Fruit fly (Drosophila melanogaster) whole organism, embryonic: ENCODE data around the gene CG3434.

Source experiments
- ATbp ChIP-seq: fragments of 200-800 bp; sonication (Bioruptor generic); optimal IDR thresholded peaks from 2 replicates; lab custom pipeline; 2017; ENCODE audit warnings: missing biosample characterization, mild to moderate bottlenecking, missing genetic modification characterization, missing genetic modification reagents
- Adf1 ChIP-seq: fragments of 200-800 bp; sonication (Bioruptor generic); IDR thresholded peaks from 2 replicates; pipeline ENCODE4 v1.3.6; 2022; ENCODE audit warnings: missing biosample characterization, missing genetic modification characterization
- Antp ChIP-seq: fragments of 200-800 bp; sonication (Bioruptor generic); optimal IDR thresholded peaks from 3 replicates; lab custom pipeline; 2016; ENCODE audit warnings: missing biosample characterization, missing genetic modification characterization
- CG10565 ChIP-seq: fragments of 200-800 bp; sonication (Bioruptor generic); optimal IDR thresholded peaks from 3 replicates; lab custom pipeline; 2016; ENCODE audit warnings: missing biosample characterization, mild to moderate bottlenecking, missing genetic modification characterization
- CG13424 ChIP-seq: fragments of 200-800 bp; sonication (Bioruptor generic); optimal IDR thresholded peaks from 2 replicates; lab custom pipeline; 2019; ENCODE audit warnings: missing biosample characterization, mild to moderate bottlenecking, missing genetic modification characterization, moderate library complexity
- CG13624 ChIP-seq: fragments of 200-800 bp; sonication (Bioruptor generic); optimal IDR thresholded peaks from 2 replicates; lab custom pipeline; 2016; ENCODE audit warnings: missing biosample characterization, missing genetic modification characterization
- CG14050 ChIP-seq: fragments of 200-800 bp; sonication (Bioruptor generic); IDR thresholded peaks from 3 replicates; pipeline ENCODE4 v1.3.6; 2022; ENCODE audit warnings: missing biosample characterization, missing genetic modification characterization
- CG14710 ChIP-seq: fragments of 200-800 bp; sonication (Bioruptor generic); optimal IDR thresholded peaks from 3 replicates; lab custom pipeline; 2019; ENCODE audit warnings: missing biosample characterization, mild to moderate bottlenecking, missing genetic modification characterization, moderate library complexity
- CG14965 ChIP-seq: fragments of 200-800 bp; sonication (Bioruptor generic); optimal IDR thresholded peaks from 2 replicates; lab custom pipeline; 2016; ENCODE audit warnings: missing biosample characterization, missing genetic modification characterization, borderline replicate concordance
- CG15011 ChIP-seq: fragments of 200-800 bp; sonication (Bioruptor generic); optimal IDR thresholded peaks from 3 replicates; lab custom pipeline; 2018; ENCODE audit warnings: missing biosample characterization, mild to moderate bottlenecking, missing genetic modification characterization
- CG15601 ChIP-seq: fragments of 200-800 bp; sonication (Bioruptor generic); optimal IDR thresholded peaks from 3 replicates; lab custom pipeline; 2019; ENCODE audit warnings: missing biosample characterization, mild to moderate bottlenecking, missing genetic modification characterization, moderate library complexity
- CG18764 ChIP-seq: fragments of 200-800 bp; sonication (Bioruptor generic); optimal IDR thresholded peaks from 3 replicates; lab custom pipeline; 2016; ENCODE audit warnings: missing biosample characterization, missing genetic modification characterization
- CG30020 ChIP-seq: fragments of 200-800 bp; optimal IDR thresholded peaks from 2 replicates; lab custom pipeline; 2019; ENCODE audit warnings: missing biosample characterization, mild to moderate bottlenecking, missing genetic modification characterization, moderate library complexity
- CG30431 ChIP-seq: fragments of 200-800 bp; sonication (Bioruptor generic); optimal IDR thresholded peaks from 2 replicates; lab custom pipeline; 2017; ENCODE audit warnings: missing biosample characterization, missing genetic modification characterization
- CG3065 ChIP-seq: fragments of 200-800 bp; sonication (Bioruptor generic); optimal IDR thresholded peaks from 2 replicates; lab custom pipeline; 2016; ENCODE audit warnings: missing biosample characterization, missing genetic modification characterization
- CG31224 ChIP-seq: fragments of 200-800 bp; sonication (Bioruptor generic); IDR thresholded peaks from 2 replicates; pipeline ENCODE4 v1.3.6; 2022; ENCODE audit warnings: missing biosample characterization, missing genetic modification characterization
- CG3163 ChIP-seq: fragments of 200-800 bp; sonication (Bioruptor generic); optimal IDR thresholded peaks from 3 replicates; lab custom pipeline; 2016; ENCODE audit warnings: missing biosample characterization, missing genetic modification characterization
- CG34422 ChIP-seq: fragments of 200-800 bp; sonication (Bioruptor generic); IDR thresholded peaks from 3 replicates; pipeline ENCODE4 v1.3.6; 2022; ENCODE audit warnings: missing biosample characterization, missing genetic modification characterization
- CG3838 ChIP-seq: fragments of 200-800 bp; sonication (Bioruptor generic); optimal IDR thresholded peaks from 3 replicates; lab custom pipeline; 2016; ENCODE audit warnings: missing biosample characterization, missing genetic modification characterization
- CG4328 ChIP-seq: fragments of 200-800 bp; sonication (Bioruptor generic); optimal IDR thresholded peaks from 3 replicates; lab custom pipeline; 2017; ENCODE audit warnings: missing biosample characterization, missing genetic modification reagents, missing genetic modification characterization
- CG4854 ChIP-seq: fragments of 200-800 bp; sonication (Bioruptor generic); optimal IDR thresholded peaks from 2 replicates; lab custom pipeline; 2016; ENCODE audit warnings: missing biosample characterization, missing genetic modification characterization, inconsistent platforms
- CG6175 ChIP-seq: fragments of 200-800 bp; sonication (Bioruptor generic); IDR thresholded peaks from 3 replicates; pipeline ENCODE4 v1.3.6; 2022; ENCODE audit warnings: missing biosample characterization, missing genetic modification characterization
- CG6683 ChIP-seq: fragments of 200-800 bp; sonication (Bioruptor generic); optimal IDR thresholded peaks from 2 replicates; lab custom pipeline; 2017; ENCODE audit warnings: missing biosample characterization, mild to moderate bottlenecking, missing genetic modification characterization, missing genetic modification reagents
- CG7786 ChIP-seq: fragments of 200-800 bp; sonication (Bioruptor generic); optimal IDR thresholded peaks from 2 replicates; lab custom pipeline; 2016; ENCODE audit warnings: missing biosample characterization, missing genetic modification characterization
- CG9609 ChIP-seq: fragments of 200-800 bp; sonication (Bioruptor generic); optimal IDR thresholded peaks from 3 replicates; lab custom pipeline; 2016; ENCODE audit warnings: missing biosample characterization, missing genetic modification characterization
- Dll ChIP-seq: fragments of 200-800 bp; sonication (Bioruptor generic); IDR thresholded peaks from 4 replicates; pipeline ENCODE4 v1.3.6; 2022; ENCODE audit warnings: missing biosample characterization, missing genetic modification characterization; ENCODE audit not compliant: partially characterized antibody
- Kr ChIP-seq: fragments of 200-800 bp; sonication (Bioruptor generic); optimal IDR thresholded peaks from 2 replicates; lab custom pipeline; 2017; ENCODE audit warnings: missing biosample characterization, mild to moderate bottlenecking, missing genetic modification characterization
- Max ChIP-seq: fragments of 200-800 bp; sonication (Bioruptor generic); optimal IDR thresholded peaks from 2 replicates; lab custom pipeline; 2016; ENCODE audit warnings: missing biosample characterization, mild to moderate bottlenecking, missing genetic modification characterization
- NC2α ChIP-seq: fragments of 200-800 bp; sonication (Bioruptor generic); optimal IDR thresholded peaks from 2 replicates; lab custom pipeline; 2016; ENCODE audit warnings: missing biosample characterization, missing genetic modification characterization
- Ptx1 ChIP-seq: fragments of 200-800 bp; sonication (Bioruptor generic); IDR thresholded peaks from 2 replicates; pipeline ENCODE4 v1.3.6; 2022; ENCODE audit warnings: missing biosample characterization, missing genetic modification characterization
- Usf ChIP-seq: fragments of 200-800 bp; sonication (Bioruptor generic); optimal IDR thresholded peaks from 2 replicates; lab custom pipeline; 2017; ENCODE audit warnings: missing genotype, missing biosample characterization, missing genetic modification characterization
- ab ChIP-seq: fragments of 200-800 bp; sonication (Bioruptor generic); optimal IDR thresholded peaks from 2 replicates; lab custom pipeline; 2016; ENCODE audit warnings: missing biosample characterization, missing genetic modification characterization
- abd-A ChIP-seq: fragments of 200-800 bp; sonication (Bioruptor generic); optimal IDR thresholded peaks from 3 replicates; lab custom pipeline; 2019; ENCODE audit warnings: missing biosample characterization, mild to moderate bottlenecking, missing genetic modification characterization, moderate library complexity
- ap ChIP-seq: fragments of 200-800 bp; sonication (Bioruptor generic); IDR thresholded peaks from 2 replicates; pipeline ENCODE4 v1.3.6; 2022; ENCODE audit warnings: missing biosample characterization, missing genetic modification characterization
- cad ChIP-seq: fragments of >200 bp; optimal IDR thresholded peaks from 2 replicates; lab custom pipeline; 2017; ENCODE audit warnings: missing biosample characterization, missing genetic modification characterization
- ci ChIP-seq: fragments of 200-800 bp; sonication (Bioruptor generic); IDR thresholded peaks from 3 replicates; pipeline ENCODE4 v1.3.6; 2022; ENCODE audit warnings: missing biosample characterization, missing genetic modification characterization
- crc ChIP-seq: fragments of 200-800 bp; sonication (Bioruptor generic); optimal IDR thresholded peaks from 2 replicates; lab custom pipeline; 2016; ENCODE audit warnings: missing biosample characterization, missing genetic modification characterization
- da ChIP-seq: fragments of 200-800 bp; sonication (Bioruptor generic); optimal IDR thresholded peaks from 2 replicates; lab custom pipeline; 2016; ENCODE audit warnings: missing biosample characterization, missing genetic modification characterization
- dmrt99B ChIP-seq: fragments of 200-800 bp; sonication (Bioruptor generic); optimal IDR thresholded peaks from 2 replicates; lab custom pipeline; 2018; ENCODE audit warnings: missing biosample characterization, mild to moderate bottlenecking, missing genetic modification characterization, moderate library complexity
- exex ChIP-seq: fragments of 200-800 bp; sonication (Bioruptor generic); optimal IDR thresholded peaks from 4 replicates; lab custom pipeline; 2018; ENCODE audit warnings: missing biosample characterization, mild to moderate bottlenecking, missing genetic modification characterization, moderate library complexity
- gro ChIP-seq: fragments of 200-800 bp; sonication (Bioruptor generic); optimal IDR thresholded peaks from 2 replicates; lab custom pipeline; 2016; ENCODE audit warnings: missing biosample characterization, missing genetic modification characterization
- hb ChIP-seq: fragments of 200-800 bp; sonication (Bioruptor generic); IDR thresholded peaks from 3 replicates; pipeline ENCODE4 v1.3.6; 2022; ENCODE audit warnings: missing biosample characterization, missing genetic modification characterization; ENCODE audit not compliant: partially characterized antibody
- hbn ChIP-seq: fragments of 200-800 bp; sonication (Bioruptor generic); IDR thresholded peaks from 2 replicates; pipeline ENCODE4 v1.3.6; 2022; ENCODE audit warnings: missing biosample characterization, missing genetic modification characterization; ENCODE audit not compliant: partially characterized antibody
- hth ChIP-seq: fragments of >200 bp; optimal IDR thresholded peaks from 2 replicates; lab custom pipeline; 2017; ENCODE audit warnings: inconsistent platforms
- peb ChIP-seq: fragments of 200-800 bp; sonication (Bioruptor generic); IDR thresholded peaks from 2 replicates; pipeline ENCODE4 v1.3.6; 2022; ENCODE audit warnings: missing biosample characterization, missing genetic modification characterization
- scrt ChIP-seq: fragments of 200-800 bp; sonication (Bioruptor generic); optimal IDR thresholded peaks from 2 replicates; lab custom pipeline; 2018; ENCODE audit warnings: missing biosample characterization, mild to moderate bottlenecking, missing genetic modification characterization, moderate library complexity
- sim ChIP-seq: fragments of 200-800 bp; sonication (Bioruptor generic); IDR thresholded peaks from 2 replicates; pipeline ENCODE4 v1.3.6; 2022; ENCODE audit warnings: missing biosample characterization, missing genetic modification characterization
- sisA ChIP-seq: fragments of 200-800 bp; sonication (Bioruptor generic); IDR thresholded peaks from 2 replicates; pipeline ENCODE4 v1.3.6; 2022; ENCODE audit warnings: missing biosample characterization, missing genetic modification characterization
- tll ChIP-seq, 2 experiments: fragments of 200-800 bp in 1 of 2; fragments of >200 bp in 1 of 2; sonication (Bioruptor generic) in 1 of 2; optimal IDR thresholded peaks; 2 replicates each; lab custom pipeline; 2017 to 2019; ENCODE audit warnings: missing biosample characterization in 2 of 2, missing genetic modification characterization in 2 of 2, mild to moderate bottlenecking in 1 of 2, moderate library complexity in 1 of 2
- unpg ChIP-seq: fragments of 200-800 bp; sonication (Bioruptor generic); optimal IDR thresholded peaks from 3 replicates; lab custom pipeline; 2018; ENCODE audit warnings: missing biosample characterization, mild to moderate bottlenecking, missing genetic modification characterization, moderate library complexity
- z ChIP-seq: fragments of 200-800 bp; sonication (Bioruptor generic); IDR thresholded peaks from 3 replicates; pipeline ENCODE4 v1.3.6; 2022; ENCODE audit warnings: missing biosample characterization, missing genetic modification characterization

CG3434 gene

dm6 chr3L:9451522-9452118 lies 9.0 kb downstream of the CG3434 start, which contains the start of the genes CG3448 and ghi (continued):
- peak; percentile 61 for TF ChIP-seq CG13424 (tag; lab: Kevin White, UChicago)
- TF ChIP-seq dmrt99B (tag; lab: Kevin White, UChicago): peak; percentile 69
- peak; percentile 62 for TF ChIP-seq hbn
- peak; percentile 58 for TF ChIP-seq Ptx1 (GFP tag; lab: Robert Waterston, UW)
- peak; percentile 37 for TF ChIP-seq CG13624 (GFP tag; lab: Kevin White, UChicago)
- no peak for TF ChIP-seq hth (lab: Kevin White, UChicago)
- TF ChIP-seq CG7786 (GFP tag; lab: Kevin White, UChicago): no peak
- TF ChIP-seq NC2α: no peak
- TF ChIP-seq CG15011: peak; percentile 51
- TF ChIP-seq Usf (GFP tag; lab: Kevin White, UChicago): no peak
- peak; percentile 41 for TF ChIP-seq gro
- peak; percentile 62 for TF ChIP-seq unpg (GFP tag; lab: Kevin White, UChicago)
- no peak for TF ChIP-seq z (GFP tag; lab: Robert Waterston, UW)
- peak; percentile 31 for TF ChIP-seq cad (GFP tag; lab: Kevin White, UChicago)
- peak; percentile 58 for TF ChIP-seq sisA (GFP tag; lab: Robert Waterston, UW)
- no peak for TF ChIP-seq ap (GFP tag; lab: Robert Waterston, UW)
- TF ChIP-seq CG30020: peak; percentile 41
- TF ChIP-seq Dll (GFP tag; lab: Robert Waterston, UW): peak; percentile 77
- TF ChIP-seq scrt (GFP tag; lab: Kevin White, UChicago): peak; percentile 91
- TF ChIP-seq CG14965: no peak
- peak; percentile 56 for TF ChIP-seq exex (tag; lab: Kevin White, UChicago)
- peak; percentile 0 for TF ChIP-seq CG4854 (GFP tag; lab: Kevin White, UChicago)
- peak; percentile 91 for TF ChIP-seq Kr (GFP tag; lab: Kevin White, UChicago)
- TF ChIP-seq hb: peak; percentile 43; the same call in 1 of the 3 replicates
- TF ChIP-seq Adf1: no peak
- TF ChIP-seq CG3065 (GFP tag; lab: Kevin White, UChicago): no peak
- TF ChIP-seq CG30431: no peak
- TF ChIP-seq ATbp (GFP tag; lab: Kevin White, UChicago): no peak
- TF ChIP-seq tll (GFP tag; optimal IDR thresholded peaks at IDR 0.05; lab: Kevin White, UChicago): no peak
- no peak for TF ChIP-seq CG3163 (GFP tag; lab: Kevin White, UChicago)
- no peak for TF ChIP-seq ab (GFP tag; lab: Kevin White, UChicago)
- TF ChIP-seq abd-A (tag; lab: Kevin White, UChicago): peak; percentile 87
- peak; percentile 51; the same call in 2 of the 3 replicates for TF ChIP-seq ci
- peak; percentile 62 for TF ChIP-seq CG4328 (GFP tag; lab: Kevin White, UChicago)
- TF ChIP-seq peb (GFP tag; lab: Robert Waterston, UW): 0 out of 2 replicates have a peak, but pooled peaks have one; percentile 40
- TF ChIP-seq crc (GFP tag; lab: Kevin White, UChicago): no peak
- TF ChIP-seq CG3838 (GFP tag; lab: Kevin White, UChicago): no peak
- TF ChIP-seq Max (GFP tag; lab: Kevin White, UChicago): peak; percentile 68
- peak; percentile 37 for TF ChIP-seq CG6683 (GFP tag; lab: Kevin White, UChicago)
- peak; percentile 45 for TF ChIP-seq CG15601 (tag; lab: Kevin White, UChicago)
- no peak for TF ChIP-seq CG10565
- peak; percentile 86 for TF ChIP-seq CG14710
- TF ChIP-seq CG31224 (GFP tag; lab: Robert Waterston, UW): peak; percentile 40
- no peak for TF ChIP-seq sim
- TF ChIP-seq CG14050 (GFP tag; lab: Robert Waterston, UW): no peak
- TF ChIP-seq da: no peak
- TF ChIP-seq CG34422 (GFP tag; lab: Robert Waterston, UW): peak; percentile 58; the same call in 1 of the 3 replicates
- no peak for TF ChIP-seq Antp
- no peak for TF ChIP-seq CG6175 (GFP tag; lab: Robert Waterston, UW)
- TF ChIP-seq CG18764 (GFP tag; lab: Kevin White, UChicago): peak; percentile 61
- no peak for TF ChIP-seq CG9609
